Worm (Caenorhabditis elegans): Measurements from ENCODE around the gene nhr-201.

ce11 chrV:424140-424539 lies 40.5 kb upstream of the nhr-201 start, which contains the start of gene B0554.5:
- no peak for TF ChIP-seq ztf-1 (GFP tag; conservative IDR thresholded peaks at IDR 0.05)
- TF ChIP-seq ceh-82 (tag; optimal IDR thresholded peaks at IDR 0.05), result no peak
- TF ChIP-seq lin-13 (GFP tag; optimal IDR thresholded peaks at IDR 0.05), result no peak
- TF ChIP-seq zag-1 (tag; optimal IDR thresholded peaks at IDR 0.05), result no peak
- no peak for TF ChIP-seq ztf-4 (tag; optimal IDR thresholded peaks at IDR 0.05)
- no peak for TF ChIP-seq blmp-1 (tag; optimal IDR thresholded peaks at IDR 0.05; ENCODE audit: insufficient read depth)
- TF ChIP-seq mdl-1 (tag; optimal IDR thresholded peaks at IDR 0.05), result no peak
- no peak for TF ChIP-seq nhr-25 (tag; optimal IDR thresholded peaks at IDR 0.05)
- TF ChIP-seq alr-1 (tag; optimal IDR thresholded peaks at IDR 0.05), result no peak
- no peak for TF ChIP-seq nhr-12 (tag; optimal IDR thresholded peaks at IDR 0.05)
- no peak for TF ChIP-seq nhr-10 (tag; optimal IDR thresholded peaks at IDR 0.05)
- no peak for TF ChIP-seq F13H6.1 (tag; optimal IDR thresholded peaks at IDR 0.05)
- no peak for TF ChIP-seq nhr-129 (tag; optimal IDR thresholded peaks at IDR 0.05)
